Fruit fly (Drosophila melanogaster) whole organism, embryonic: Measurements from ENCODE around the gene CG31924.

Source experiments
- Atf3 ChIP-seq: fragments of 200-800 bp; sonication (Bioruptor generic); optimal IDR thresholded peaks from 3 replicates; lab custom pipeline; 2016; ENCODE audit warnings: missing biosample characterization, missing genetic modification characterization
- BEAF-32 ChIP-seq: fragments of 200-800 bp; sonication (Bioruptor generic); optimal IDR thresholded peaks from 3 replicates; lab custom pipeline; 2017; ENCODE audit warnings: missing biosample characterization, missing genetic modification characterization, mild to moderate bottlenecking, moderate library complexity, missing genetic modification reagents
- BtbVII ChIP-seq: fragments of 200-800 bp; sonication (Bioruptor generic); optimal IDR thresholded peaks from 3 replicates; lab custom pipeline; 2017; ENCODE audit warnings: missing biosample characterization, mild to moderate bottlenecking, missing genetic modification characterization
- CG10979 ChIP-seq: fragments of 200-800 bp; sonication (Bioruptor generic); optimal IDR thresholded peaks from 2 replicates; lab custom pipeline; 2018; ENCODE audit warnings: missing biosample characterization, mild to moderate bottlenecking, missing genetic modification characterization, moderate library complexity
- CG12071 ChIP-seq: fragments of 200-800 bp; sonication (Bioruptor generic); optimal IDR thresholded peaks from 3 replicates; lab custom pipeline; 2018; ENCODE audit warnings: missing biosample characterization, mild to moderate bottlenecking, missing genetic modification characterization
- CG12236 ChIP-seq: fragments of 200-800 bp; sonication (Bioruptor generic); optimal IDR thresholded peaks from 2 replicates; lab custom pipeline; 2016; ENCODE audit warnings: missing biosample characterization, missing genetic modification characterization
- CG12299 ChIP-seq: fragments of 200-800 bp; sonication (Bioruptor generic); optimal IDR thresholded peaks from 2 replicates; lab custom pipeline; 2018; ENCODE audit warnings: missing biosample characterization, mild to moderate bottlenecking, missing genetic modification characterization
- CG12744 ChIP-seq: fragments of 200-800 bp; sonication (Bioruptor generic); optimal IDR thresholded peaks from 2 replicates; lab custom pipeline; 2016; ENCODE audit warnings: missing biosample characterization, missing genetic modification characterization
- CG13624 ChIP-seq: fragments of 200-800 bp; sonication (Bioruptor generic); optimal IDR thresholded peaks from 2 replicates; lab custom pipeline; 2016; ENCODE audit warnings: missing biosample characterization, missing genetic modification characterization
- CG1792 ChIP-seq: fragments of 200-800 bp; sonication (Bioruptor generic); optimal IDR thresholded peaks from 2 replicates; lab custom pipeline; 2016; ENCODE audit warnings: missing biosample characterization, missing genetic modification characterization
- CG18599 ChIP-seq: fragments of 200-800 bp; sonication (Bioruptor generic); optimal IDR thresholded peaks from 3 replicates; lab custom pipeline; 2017; ENCODE audit warnings: missing biosample characterization, missing genetic modification characterization, mild to moderate bottlenecking, moderate library complexity, missing genetic modification reagents
- CG18764 ChIP-seq: fragments of 200-800 bp; sonication (Bioruptor generic); optimal IDR thresholded peaks from 3 replicates; lab custom pipeline; 2016; ENCODE audit warnings: missing biosample characterization, missing genetic modification characterization
- CG31365 ChIP-seq: fragments of 200-800 bp; sonication (Bioruptor generic); optimal IDR thresholded peaks from 2 replicates; lab custom pipeline; 2018; ENCODE audit warnings: missing biosample characterization, mild to moderate bottlenecking, missing genetic modification characterization
- CG31441 ChIP-seq: fragments of 200-800 bp; sonication (Bioruptor generic); IDR thresholded peaks from 2 replicates; pipeline ENCODE4 v1.3.6; 2022; ENCODE audit warnings: missing biosample characterization, missing genetic modification characterization
- CG3281 ChIP-seq: fragments of 200-800 bp; sonication (Bioruptor generic); optimal IDR thresholded peaks from 3 replicates; lab custom pipeline; 2017; ENCODE audit warnings: missing biosample characterization, mild to moderate bottlenecking, missing genetic modification characterization
- CG3407 ChIP-seq: fragments of 200-800 bp; sonication (Bioruptor generic); optimal IDR thresholded peaks from 2 replicates; lab custom pipeline; 2018; ENCODE audit warnings: missing biosample characterization, mild to moderate bottlenecking, missing genetic modification characterization
- CG34376 ChIP-seq: fragments of 200-800 bp; sonication (Bioruptor generic); optimal IDR thresholded peaks from 2 replicates; lab custom pipeline; 2018; ENCODE audit warnings: missing biosample characterization, mild to moderate bottlenecking, missing genetic modification characterization
- CG4854 ChIP-seq: fragments of 200-800 bp; sonication (Bioruptor generic); optimal IDR thresholded peaks from 2 replicates; lab custom pipeline; 2016; ENCODE audit warnings: missing biosample characterization, missing genetic modification characterization, inconsistent platforms
- CG6254 ChIP-seq: fragments of 200-800 bp; sonication (Bioruptor generic); optimal IDR thresholded peaks from 3 replicates; lab custom pipeline; 2017; ENCODE audit warnings: mild to moderate bottlenecking, missing biosample characterization, missing genetic modification reagents, missing genetic modification characterization
- CG6854 ChIP-seq: fragments of 200-800 bp; sonication (Bioruptor generic); optimal IDR thresholded peaks from 3 replicates; lab custom pipeline; 2017; ENCODE audit warnings: missing biosample characterization, mild to moderate bottlenecking, missing genetic modification characterization
- CG7372 ChIP-seq: fragments of 200-800 bp; sonication (Bioruptor generic); IDR thresholded peaks from 2 replicates; pipeline ENCODE4 v1.3.6; 2022; ENCODE audit warnings: missing biosample characterization, missing genetic modification characterization
- CG7839 ChIP-seq: fragments of 200-800 bp; sonication (Bioruptor generic); optimal IDR thresholded peaks from 3 replicates; lab custom pipeline; 2018; ENCODE audit warnings: missing biosample characterization, mild to moderate bottlenecking, missing genetic modification characterization, moderate library complexity
- CG8089 ChIP-seq: fragments of 200-800 bp; sonication (Bioruptor generic); optimal IDR thresholded peaks from 3 replicates; lab custom pipeline; 2016; ENCODE audit warnings: missing biosample characterization, missing genetic modification characterization
- CG8281 ChIP-seq: fragments of 200-800 bp; sonication (Bioruptor generic); optimal IDR thresholded peaks from 2 replicates; lab custom pipeline; 2018; ENCODE audit warnings: missing biosample characterization, mild to moderate bottlenecking, missing genetic modification characterization, moderate library complexity
- D ChIP-seq, 2 experiments: fragments of 200-800 bp in 1 of 2; fragments of >200 bp in 1 of 2; sonication (Bioruptor generic) in 1 of 2; optimal IDR thresholded peaks; 2 replicates in 1 of 2; 3 replicates in 1 of 2; lab custom pipeline; 2017; ENCODE audit warnings: mild to moderate bottlenecking in 1 of 2, missing biosample characterization in 1 of 2, missing genetic modification characterization in 1 of 2, missing genetic modification reagents in 1 of 2
- E2f1 ChIP-seq: fragments of 200-800 bp; sonication (Bioruptor generic); IDR thresholded peaks from 2 replicates; pipeline ENCODE4 v1.3.6; 2022; ENCODE audit warnings: missing biosample characterization, missing genetic modification characterization
- ERR ChIP-seq: fragments of 200-800 bp; sonication (Bioruptor generic); optimal IDR thresholded peaks from 2 replicates; lab custom pipeline; 2016; ENCODE audit warnings: missing biosample characterization, missing genetic modification characterization
- Eip74EF ChIP-seq, 2 experiments: fragments of 200-800 bp in 1 of 2; fragments of >200 bp in 1 of 2; sonication (Bioruptor generic) in 1 of 2; optimal IDR thresholded peaks; 2 replicates each; lab custom pipeline; 2017 to 2019; ENCODE audit warnings: missing biosample characterization in 2 of 2, missing genetic modification characterization in 2 of 2, mild to moderate bottlenecking in 1 of 2, moderate library complexity in 1 of 2
- Gug ChIP-seq: fragments of 200-800 bp; sonication (Bioruptor generic); IDR thresholded peaks from 4 replicates; pipeline ENCODE4 v1.3.6; 2022; ENCODE audit warnings: missing biosample characterization, missing genetic modification characterization
- MBD-R2 ChIP-seq: fragments of 200-800 bp; sonication (Bioruptor generic); IDR thresholded peaks from 2 replicates; pipeline ENCODE4 v1.3.6; 2022; ENCODE audit warnings: missing biosample characterization, missing genetic modification characterization
- Meics ChIP-seq: fragments of 200-800 bp; sonication (Bioruptor generic); optimal IDR thresholded peaks from 2 replicates; lab custom pipeline; 2017; ENCODE audit warnings: missing biosample characterization, mild to moderate bottlenecking, missing genetic modification characterization
- Oaz ChIP-seq: fragments of 200-800 bp; sonication (Bioruptor generic); IDR thresholded peaks from 2 replicates; pipeline ENCODE4 v1.3.6; 2022; ENCODE audit warnings: missing biosample characterization, missing genetic modification characterization
- Opbp ChIP-seq: fragments of 200-800 bp; sonication (Bioruptor generic); IDR thresholded peaks from 3 replicates; pipeline ENCODE4 v1.3.6; 2022; ENCODE audit warnings: missing biosample characterization, missing genetic modification characterization; ENCODE audit not compliant: partially characterized antibody
- abd-A ChIP-seq: fragments of 200-800 bp; sonication (Bioruptor generic); optimal IDR thresholded peaks from 3 replicates; lab custom pipeline; 2019; ENCODE audit warnings: missing biosample characterization, mild to moderate bottlenecking, missing genetic modification characterization, moderate library complexity
- bigmax ChIP-seq: fragments of 200-800 bp; sonication (Bioruptor generic); optimal IDR thresholded peaks from 2 replicates; lab custom pipeline; 2018; ENCODE audit warnings: missing biosample characterization, mild to moderate bottlenecking, missing genetic modification characterization
- cas ChIP-seq: fragments of 200-800 bp; sonication (Bioruptor generic); IDR thresholded peaks from 2 replicates; pipeline ENCODE4 v1.3.6; 2022; ENCODE audit warnings: missing biosample characterization, missing genetic modification characterization
- ci ChIP-seq: fragments of 200-800 bp; sonication (Bioruptor generic); IDR thresholded peaks from 3 replicates; pipeline ENCODE4 v1.3.6; 2022; ENCODE audit warnings: missing biosample characterization, missing genetic modification characterization
- dysf ChIP-seq: fragments of 200-800 bp; sonication (Bioruptor generic); IDR thresholded peaks from 3 replicates; pipeline ENCODE4 v1.3.6; 2022; ENCODE audit warnings: missing biosample characterization, missing genetic modification characterization
- fd64A ChIP-seq: fragments of 200-800 bp; sonication (Bioruptor generic); optimal IDR thresholded peaks from 3 replicates; lab custom pipeline; 2018; ENCODE audit warnings: missing biosample characterization, mild to moderate bottlenecking, missing genetic modification characterization
- lbe ChIP-seq: fragments of 200-800 bp; sonication (Bioruptor generic); optimal IDR thresholded peaks from 2 replicates; lab custom pipeline; 2016; ENCODE audit warnings: missing biosample characterization, mild to moderate bottlenecking, missing genetic modification characterization
- lilli ChIP-seq: fragments of 200-800 bp; sonication (Bioruptor generic); optimal IDR thresholded peaks from 3 replicates; lab custom pipeline; 2016; ENCODE audit warnings: missing biosample characterization, missing genetic modification characterization
- luna ChIP-seq: fragments of 200-800 bp; sonication (Bioruptor generic); optimal IDR thresholded peaks from 2 replicates; lab custom pipeline; 2016; ENCODE audit warnings: missing biosample characterization, missing genetic modification characterization
- pho ChIP-seq: fragments of 200-800 bp; sonication (Bioruptor generic); optimal IDR thresholded peaks from 2 replicates; lab custom pipeline; 2016; ENCODE audit warnings: missing biosample characterization, missing genetic modification characterization
- ro ChIP-seq: fragments of 200-800 bp; sonication (Bioruptor generic); IDR thresholded peaks from 2 replicates; pipeline ENCODE4 v1.3.6; 2022; ENCODE audit warnings: missing biosample characterization, missing genetic modification characterization
- sens ChIP-seq: fragments of 200-800 bp; sonication (Bioruptor generic); peaks from one replicate; lab custom pipeline; 2016; ENCODE audit warnings: missing biosample characterization, missing genetic modification characterization
- so ChIP-seq: fragments of 200-800 bp; sonication (Bioruptor generic); IDR thresholded peaks from 3 replicates; pipeline ENCODE4 v1.3.6; 2022; ENCODE audit warnings: missing biosample characterization, missing genetic modification characterization
- tna ChIP-seq: fragments of 200-800 bp; sonication (Bioruptor generic); IDR thresholded peaks from 2 replicates; pipeline ENCODE4 v1.3.6; 2022; ENCODE audit warnings: missing biosample characterization, missing genetic modification characterization; ENCODE audit not compliant: partially characterized antibody
- unpg ChIP-seq: fragments of 200-800 bp; sonication (Bioruptor generic); optimal IDR thresholded peaks from 3 replicates; lab custom pipeline; 2018; ENCODE audit warnings: missing biosample characterization, mild to moderate bottlenecking, missing genetic modification characterization, moderate library complexity
- vvl ChIP-seq: fragments of 200-800 bp; sonication (Bioruptor generic); IDR thresholded peaks from 2 replicates; pipeline ENCODE4 v1.3.6; 2022; ENCODE audit warnings: missing biosample characterization, missing genetic modification characterization

Gene CG31924

dm6 chr2L:1361771-1362632, 7.3 kb upstream of the CG31924 start, which contains the start of gene NLaz (continued):
- TF ChIP-seq unpg (GFP tag; lab: Kevin White, UChicago) (peak; percentile 57), CG8281 (tag; lab: Kevin White, UChicago) (no peak), BEAF-32 (GFP tag; lab: Kevin White, UChicago) (no peak), CG7372 (GFP tag; lab: Robert Waterston, UW) (no peak), CG4854 (GFP tag; lab: Kevin White, UChicago) (no peak), Opbp (GFP tag; lab: Robert Waterston, UW) (peak; percentile 44; the same call in 1 of the 3 replicates), CG18764 (no peak), Gug (GFP tag; lab: Robert Waterston, UW) (peak; percentile 56; the same call in 2 of the 4 replicates), lilli (GFP tag; lab: Kevin White, UChicago) (peak; percentile 25), cas (GFP tag; lab: Robert Waterston, UW) (no peak), so (no peak), Eip74EF (GFP tag; optimal IDR thresholded peaks at IDR 0.05; lab: Kevin White, UChicago) (no peak), ro (GFP tag; lab: Robert Waterston, UW) (peak; percentile 49; the same call in 1 of the 2 replicates), luna (GFP tag; lab: Kevin White, UChicago) (no peak), CG34376 (GFP tag; lab: Kevin White, UChicago) (no peak), sens (peak; percentile 75), BtbVII (GFP tag; lab: Kevin White, UChicago) (no peak), ci (GFP tag; lab: Robert Waterston, UW) (peak; percentile 44; the same call in 1 of the 3 replicates), ERR (GFP tag; lab: Kevin White, UChicago) (no peak), CG6254 (GFP tag; lab: Kevin White, UChicago) (no peak), CG31365 (no peak), bigmax (GFP tag; lab: Kevin White, UChicago) (no peak), CG7839 (tag; lab: Kevin White, UChicago) (peak; percentile 48), vvl (peak; percentile 85; the same call in 1 of the 2 replicates), CG12744 (GFP tag; lab: Kevin White, UChicago) (peak; percentile 37), tna (GFP tag; lab: Robert Waterston, UW) (no peak), E2f1 (GFP tag; lab: Robert Waterston, UW) (no peak), CG3281 (GFP tag; lab: Kevin White, UChicago) (no peak), CG12299 (no peak), CG31441 (GFP tag; lab: Robert Waterston, UW) (no peak), Oaz (GFP tag; lab: Robert Waterston, UW) (no peak), CG6854 (GFP tag; lab: Kevin White, UChicago) (no peak), fd64A (no peak), lbe (GFP tag; lab: Kevin White, UChicago) (no peak), CG18599 (GFP tag; lab: Kevin White, UChicago) (no peak), pho (GFP tag; lab: Kevin White, UChicago) (no peak), CG10979 (tag; lab: Kevin White, UChicago) (no peak), CG1792 (no peak), D (optimal IDR thresholded peaks at IDR 0.05; lab: Kevin White, UChicago) (no peak), D (GFP tag; optimal IDR thresholded peaks at IDR 0.05; lab: Kevin White, UChicago) (no peak), abd-A (no peak), CG13624 (no peak), CG12071 (no peak), Meics (GFP tag; lab: Kevin White, UChicago) (peak; percentile 30), CG3407 (GFP tag; lab: Kevin White, UChicago) (no peak), MBD-R2 (GFP tag; lab: Robert Waterston, UW) (no peak), CG12236 (GFP tag; lab: Kevin White, UChicago) (no peak), dysf (peak; percentile 69), Atf3 (no peak), CG8089 (GFP tag; lab: Kevin White, UChicago) (no peak)
